Fruit fly (Drosophila melanogaster) S2 (cell line): ENCODE data around the gene CG9270.

Source experiments
- CG8478 ChIP-seq: fragments of >200 bp; optimal IDR thresholded peaks from 2 replicates; lab custom pipeline; 2018
- CTCF ChIP-seq, 2 experiments: fragments of >200 bp; optimal IDR thresholded peaks; 2 replicates each; lab custom pipeline; 2018

dm6 chr2L:20982242-20982641 lies 48.3 kb upstream of the CG9270 start:
- TF ChIP-seq CG8478 (no peak), CTCF (optimal IDR thresholded peaks at IDR 0.05; lab: Kevin White, UChicago) (no peak)
